Fruit fly (Drosophila melanogaster) whole organism, prepupa: ENCODE data around the gene CG14545.

Experiments
- CG10631 ChIP-seq: fragments of 200-800 bp; sonication (Bioruptor generic); optimal IDR thresholded peaks from 2 replicates; lab custom pipeline; 2016; ENCODE audit warnings: missing biosample characterization, missing genetic modification characterization
- CG10669 ChIP-seq: fragments of 200-800 bp; sonication (Bioruptor generic); optimal IDR thresholded peaks from 3 replicates; lab custom pipeline; 2018; ENCODE audit warnings: missing biosample characterization, mild to moderate bottlenecking, missing genetic modification characterization, moderate library complexity
- CG11294 ChIP-seq: fragments of 200-800 bp; sonication (Bioruptor generic); IDR thresholded peaks from 2 replicates; pipeline ENCODE4 v1.3.6; 2022; ENCODE audit warnings: missing biosample characterization, missing genetic modification characterization
- CG11762 ChIP-seq: fragments of 200-800 bp; sonication (Bioruptor generic); optimal IDR thresholded peaks from 3 replicates; lab custom pipeline; 2016; ENCODE audit warnings: missing biosample characterization, missing genetic modification characterization; ENCODE audit not compliant: insufficient read depth
- CG11902 ChIP-seq: fragments of 200-800 bp; sonication (Bioruptor generic); optimal IDR thresholded peaks from 3 replicates; lab custom pipeline; 2016; ENCODE audit warnings: missing biosample characterization, missing genetic modification characterization
- CG15336 ChIP-seq: fragments of 200-800 bp; sonication (Bioruptor generic); IDR thresholded peaks from 2 replicates; pipeline ENCODE4 v1.3.6; 2022; ENCODE audit warnings: missing biosample characterization, missing genetic modification characterization
- CG1621 ChIP-seq: fragments of 200-800 bp; sonication (Bioruptor generic); optimal IDR thresholded peaks from 3 replicates; lab custom pipeline; 2018; ENCODE audit warnings: missing biosample characterization, mild to moderate bottlenecking, missing genetic modification characterization
- CG16779 ChIP-seq: fragments of 200-800 bp; sonication (Bioruptor generic); optimal IDR thresholded peaks from 3 replicates; lab custom pipeline; 2017; ENCODE audit warnings: missing biosample characterization, mild to moderate bottlenecking, missing genetic modification characterization
- CG3032 ChIP-seq: fragments of 200-800 bp; optimal IDR thresholded peaks from 2 replicates; lab custom pipeline; 2019; ENCODE audit warnings: missing biosample characterization, mild to moderate bottlenecking, missing genetic modification characterization, moderate library complexity
- CG31627 ChIP-seq: fragments of 200-800 bp; sonication (Bioruptor generic); optimal IDR thresholded peaks from 3 replicates; lab custom pipeline; 2016; ENCODE audit warnings: missing biosample characterization, missing genetic modification characterization
- CG32006 ChIP-seq: fragments of 200-800 bp; sonication (Bioruptor generic); optimal IDR thresholded peaks from 3 replicates; lab custom pipeline; 2017; ENCODE audit warnings: missing biosample characterization, mild to moderate bottlenecking, missing genetic modification characterization
- CG34406 ChIP-seq: fragments of 200-800 bp; sonication (Bioruptor generic); optimal IDR thresholded peaks from 3 replicates; lab custom pipeline; 2016; ENCODE audit warnings: missing biosample characterization, missing genetic modification characterization
- CG3919 ChIP-seq: fragments of 200-800 bp; sonication (Bioruptor generic); optimal IDR thresholded peaks from 3 replicates; lab custom pipeline; 2016; ENCODE audit warnings: missing biosample characterization, missing genetic modification characterization
- CG6276 ChIP-seq: fragments of 200-800 bp; sonication (Bioruptor generic); optimal IDR thresholded peaks from 2 replicates; lab custom pipeline; 2017; ENCODE audit warnings: missing biosample characterization, mild to moderate bottlenecking, missing genetic modification characterization
- CG6792 ChIP-seq: fragments of 200-800 bp; sonication (Bioruptor generic); optimal IDR thresholded peaks from 3 replicates; lab custom pipeline; 2016; ENCODE audit warnings: missing biosample characterization, missing genetic modification characterization
- CG6808 ChIP-seq: fragments of 200-800 bp; sonication (Bioruptor generic); optimal IDR thresholded peaks from 3 replicates; lab custom pipeline; 2017; ENCODE audit warnings: missing biosample characterization, missing genetic modification characterization, mild to moderate bottlenecking, moderate library complexity, missing genetic modification reagents
- CG6854 ChIP-seq: fragments of 200-800 bp; sonication (Bioruptor generic); optimal IDR thresholded peaks from 2 replicates; lab custom pipeline; 2017; ENCODE audit warnings: missing biosample characterization, mild to moderate bottlenecking, missing genetic modification characterization
- CG8119 ChIP-seq: fragments of 200-800 bp; sonication (Bioruptor generic); IDR thresholded peaks from 3 replicates; pipeline ENCODE4 v1.3.6; 2022; ENCODE audit warnings: missing biosample characterization, missing genetic modification characterization
- CG9139 ChIP-seq: fragments of 200-800 bp; sonication (Bioruptor generic); optimal IDR thresholded peaks from 3 replicates; lab custom pipeline; 2017; ENCODE audit warnings: missing biosample characterization, mild to moderate bottlenecking, missing genetic modification characterization
- Eip78C ChIP-seq: fragments of 200-800 bp; sonication (Bioruptor generic); peaks from one replicate; lab custom pipeline; 2016; ENCODE audit warnings: missing biosample characterization, missing genetic modification characterization
- Eip93F ChIP-seq: fragments of 200-800 bp; sonication (Bioruptor generic); optimal IDR thresholded peaks from 2 replicates; lab custom pipeline; 2016; ENCODE audit warnings: missing biosample characterization, mild to moderate bottlenecking, missing genetic modification characterization
- Ets21C ChIP-seq: fragments of 200-800 bp; sonication (Bioruptor generic); optimal IDR thresholded peaks from 3 replicates; lab custom pipeline; 2016; ENCODE audit warnings: missing biosample characterization, missing genetic modification characterization
- Ets96B ChIP-seq: fragments of 200-800 bp; optimal IDR thresholded peaks from 2 replicates; lab custom pipeline; 2019; ENCODE audit warnings: missing biosample characterization, mild to moderate bottlenecking, missing genetic modification characterization, moderate library complexity
- Hr38 ChIP-seq: sonication (Bioruptor generic); optimal IDR thresholded peaks from 2 replicates; lab custom pipeline; 2016; ENCODE audit warnings: missing biosample characterization, missing genetic modification characterization
- Hr4 ChIP-seq: fragments of 200-800 bp; sonication (Bioruptor generic); optimal IDR thresholded peaks from 3 replicates; lab custom pipeline; 2016; ENCODE audit warnings: missing biosample characterization, missing genetic modification characterization
- Lpt ChIP-seq: fragments of 200-800 bp; sonication (Bioruptor generic); optimal IDR thresholded peaks from 3 replicates; lab custom pipeline; 2016; ENCODE audit warnings: missing biosample characterization, missing genetic modification characterization
- Met ChIP-seq: fragments of 200-800 bp; sonication (Bioruptor generic); optimal IDR thresholded peaks from 3 replicates; lab custom pipeline; 2016; ENCODE audit warnings: missing biosample characterization, missing genetic modification characterization
- OdsH ChIP-seq: fragments of 200-800 bp; sonication (Bioruptor generic); optimal IDR thresholded peaks from 3 replicates; lab custom pipeline; 2016; ENCODE audit warnings: missing biosample characterization, missing genetic modification characterization
- Sox102F ChIP-seq: fragments of 200-800 bp; sonication (Bioruptor generic); optimal IDR thresholded peaks from 2 replicates; lab custom pipeline; 2016; ENCODE audit warnings: missing biosample characterization, mild to moderate bottlenecking, missing genetic modification characterization
- Sox15 ChIP-seq: fragments of 200-800 bp; sonication (Bioruptor generic); optimal IDR thresholded peaks from 3 replicates; lab custom pipeline; 2016; ENCODE audit warnings: missing biosample characterization, missing genetic modification characterization
- achi ChIP-seq: fragments of 200-800 bp; sonication (Bioruptor generic); optimal IDR thresholded peaks from 3 replicates; lab custom pipeline; 2016; ENCODE audit warnings: missing biosample characterization, missing genetic modification characterization
- cyc ChIP-seq: fragments of 200-800 bp; sonication (Bioruptor generic); optimal IDR thresholded peaks from 3 replicates; lab custom pipeline; 2016; ENCODE audit warnings: missing biosample characterization, missing genetic modification characterization
- dsx ChIP-seq: fragments of 200-800 bp; optimal IDR thresholded peaks from 3 replicates; lab custom pipeline; 2019; ENCODE audit warnings: missing biosample characterization, mild to moderate bottlenecking, missing genetic modification characterization, moderate library complexity; ENCODE audit not compliant: poor library complexity, severe bottlenecking
- eg ChIP-seq: fragments of 200-800 bp; sonication (Bioruptor generic); IDR thresholded peaks from 3 replicates; pipeline ENCODE4 v1.3.6; 2022; ENCODE audit warnings: missing biosample characterization, missing genetic modification characterization
- fd59A ChIP-seq: fragments of 200-800 bp; sonication (Bioruptor generic); optimal IDR thresholded peaks from 2 replicates; lab custom pipeline; 2017; ENCODE audit warnings: missing biosample characterization, mild to moderate bottlenecking, missing genetic modification characterization, missing genetic modification reagents
- fkh ChIP-seq: fragments of 200-800 bp; sonication (Bioruptor generic); optimal IDR thresholded peaks from 3 replicates; lab custom pipeline; 2017; ENCODE audit warnings: missing biosample characterization, mild to moderate bottlenecking, missing genetic modification characterization, moderate library complexity
- lz ChIP-seq: fragments of 200-800 bp; sonication (Bioruptor generic); optimal IDR thresholded peaks from 3 replicates; lab custom pipeline; 2016; ENCODE audit warnings: missing biosample characterization, missing genetic modification characterization
- net ChIP-seq: fragments of 200-800 bp; sonication (Bioruptor generic); optimal IDR thresholded peaks from 3 replicates; lab custom pipeline; 2016; ENCODE audit warnings: missing biosample characterization, missing genetic modification characterization
- pdm3 ChIP-seq: fragments of 200-800 bp; sonication (Bioruptor generic); optimal IDR thresholded peaks from 3 replicates; lab custom pipeline; 2016; ENCODE audit warnings: missing biosample characterization, missing genetic modification characterization
- salr ChIP-seq, 2 experiments: fragments of 200-800 bp; sonication (Bioruptor generic); optimal IDR thresholded peaks; 3 replicates each; lab custom pipeline; 2016 to 2018; ENCODE audit warnings: missing biosample characterization in 2 of 2, missing genetic modification characterization in 2 of 2, mild to moderate bottlenecking in 1 of 2
- ss ChIP-seq, 2 experiments: fragments of 200-800 bp; sonication (Bioruptor generic); optimal IDR thresholded peaks; 2 replicates in 1 of 2; 3 replicates in 1 of 2; lab custom pipeline; 2017 to 2018; ENCODE audit warnings: mild to moderate bottlenecking in 2 of 2, missing biosample characterization in 2 of 2, missing genetic modification characterization in 2 of 2, moderate library complexity in 1 of 2
- svp ChIP-seq: fragments of 200-800 bp; sonication (Bioruptor generic); peaks from one replicate; lab custom pipeline; 2016; ENCODE audit warnings: missing biosample characterization, missing genetic modification characterization
- topi ChIP-seq: fragments of 200-800 bp; sonication (Bioruptor generic); optimal IDR thresholded peaks from 3 replicates; lab custom pipeline; 2016; ENCODE audit warnings: missing biosample characterization, missing genetic modification characterization
- vri ChIP-seq: fragments of 200-800 bp; sonication (Bioruptor generic); optimal IDR thresholded peaks from 3 replicates; lab custom pipeline; 2016; ENCODE audit warnings: missing biosample characterization, mild to moderate bottlenecking, missing genetic modification characterization

The CG14545 gene

DNA sequence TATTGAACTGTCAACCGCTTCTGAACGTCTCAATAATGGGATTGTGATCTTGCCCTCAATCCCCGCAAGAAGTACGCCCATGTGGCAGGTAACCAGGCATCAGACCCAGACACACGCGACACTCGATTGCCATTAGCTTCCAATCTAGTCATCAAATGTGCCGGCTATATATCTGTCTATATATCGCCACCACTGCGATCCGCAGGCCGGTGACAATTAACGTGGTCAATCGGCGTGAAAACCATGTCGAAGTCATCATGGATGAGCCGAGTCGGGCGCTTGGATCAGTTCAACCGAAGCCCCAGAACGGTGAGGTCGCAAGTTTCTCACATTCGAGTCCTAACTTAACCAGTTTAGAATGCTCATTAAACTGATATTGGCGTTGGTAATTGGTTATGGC, 44.4 kb upstream of the CG14545 start, which contains the start of gene Sodq:
TSS of gene Sodq (plus strand) at position 301 of the 400 bp plus-strand sequence.
- TF ChIP-seq lz (GFP tag; lab: Kevin White, UChicago) (no peak), Eip78C (GFP tag; lab: Kevin White, UChicago) (no peak), Lpt (GFP tag; lab: Kevin White, UChicago) (no peak), pdm3 (GFP tag; lab: Kevin White, UChicago) (no peak), CG6792 (GFP tag; lab: Kevin White, UChicago) (no peak), net (no peak), CG32006 (no peak), CG6276 (no peak), CG16779 (tag; lab: Kevin White, UChicago) (no peak), Sox102F (no peak), CG34406 (no peak), CG1621 (tag; lab: Kevin White, UChicago) (no peak), CG6808 (GFP tag; lab: Kevin White, UChicago) (no peak), dsx (GFP tag; lab: Kevin White, UChicago) (no peak), Sox15 (GFP tag; lab: Kevin White, UChicago) (no peak), CG10631 (GFP tag; lab: Kevin White, UChicago) (no peak), eg (GFP tag; lab: Robert Waterston, UW) (no peak)

DNA sequence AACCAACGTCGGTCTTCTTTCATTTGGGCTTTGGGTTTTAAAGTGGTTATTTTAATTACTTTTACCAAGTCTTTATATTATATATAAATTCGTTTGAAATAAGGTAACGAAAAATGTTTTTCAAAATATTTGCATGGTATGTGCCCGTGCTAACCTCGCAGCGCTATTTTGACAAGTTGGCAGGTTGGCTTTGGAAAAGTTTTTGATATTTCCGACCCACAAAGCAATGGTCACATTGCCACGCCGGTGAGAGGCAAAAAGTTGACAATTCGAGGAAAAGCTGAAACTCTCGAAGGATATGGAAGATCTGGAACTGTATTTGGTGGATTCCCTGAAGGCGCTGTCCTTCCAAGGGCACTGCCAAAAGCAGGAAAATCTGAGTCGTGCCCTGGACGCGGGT, 42.2 kb upstream of the CG14545 start, which contains the start of gene CG5913:
TSS of gene CG5913 (plus strand) at position 224 of the 400 bp plus-strand sequence.
- TF ChIP-seq Met (GFP tag; lab: Kevin White, UChicago) (no peak), Ets21C (GFP tag; lab: Kevin White, UChicago) (no peak), pdm3 (GFP tag; lab: Kevin White, UChicago) (no peak), Ets96B (no peak), salr (GFP tag; optimal IDR thresholded peaks at IDR 0.05; lab: Kevin White, UChicago) (no peak)

DNA sequence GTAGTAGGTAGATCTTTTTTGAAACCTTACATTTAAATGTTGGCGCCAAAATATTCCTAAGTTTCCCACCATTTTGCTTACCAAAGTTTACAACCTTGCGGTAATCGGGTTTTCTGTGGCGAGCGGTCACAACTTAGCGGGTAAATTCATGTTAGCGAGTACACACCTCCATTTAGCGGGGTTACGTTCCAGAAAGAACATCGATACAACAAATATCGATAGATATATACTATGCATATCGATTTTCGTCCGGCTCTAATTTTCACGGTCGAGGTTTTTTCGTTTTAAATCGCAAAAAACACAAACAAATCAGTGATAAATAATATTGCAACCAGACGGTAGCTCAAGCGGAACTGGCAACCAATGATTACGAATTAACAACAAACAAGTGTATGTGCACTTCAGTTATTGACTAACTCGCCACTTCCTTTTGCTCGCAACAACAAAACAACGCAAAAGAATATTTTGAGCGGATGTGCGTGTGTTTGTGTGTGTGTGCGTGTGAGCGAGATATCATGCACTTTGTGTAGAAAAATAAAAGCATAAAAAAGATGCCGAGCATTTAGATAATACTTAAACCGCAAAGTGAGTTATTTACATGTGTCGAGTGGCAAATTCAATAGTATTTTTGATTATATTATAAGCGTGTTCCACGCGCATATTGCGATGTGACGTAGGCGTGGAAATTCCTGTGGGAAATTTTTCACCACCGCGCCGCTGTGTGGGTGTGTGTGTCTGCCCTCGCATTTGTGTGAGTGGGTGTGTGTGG, 37.4 kb upstream of the CG14545 start, which contains the start of gene Lnk:
TSS of gene Lnk (plus strand) at position 236 of the 769 bp plus-strand sequence.
- no peak for TF ChIP-seq CG11762 (GFP tag; lab: Kevin White, UChicago)
- no peak for TF ChIP-seq Sox15 (GFP tag; lab: Kevin White, UChicago)
- TF ChIP-seq salr (GFP tag; optimal IDR thresholded peaks at IDR 0.05; lab: Kevin White, UChicago): no peak
- TF ChIP-seq cyc (GFP tag; lab: Kevin White, UChicago): no peak
- TF ChIP-seq fd59A (GFP tag; lab: Kevin White, UChicago): no peak
- no peak for TF ChIP-seq svp (GFP tag; lab: Kevin White, UChicago)
- no peak for TF ChIP-seq CG11902 (GFP tag; lab: Kevin White, UChicago)
- TF ChIP-seq CG8119 (GFP tag; lab: Robert Waterston, UW): peak; percentile 55; the same call in 1 of the 3 replicates
- no peak for TF ChIP-seq achi (GFP tag; lab: Kevin White, UChicago)
- TF ChIP-seq CG9139: peak; percentile 54
- TF ChIP-seq CG6854 (GFP tag; lab: Kevin White, UChicago): peak; percentile 76
- TF ChIP-seq CG3032 (tag; lab: Kevin White, UChicago): peak; percentile 8
- TF ChIP-seq CG11294 (GFP tag; lab: Robert Waterston, UW): no peak
- 0 out of 3 replicates have a peak, but pooled peaks have one; percentile 30 for TF ChIP-seq eg (GFP tag; lab: Robert Waterston, UW)
- no peak for TF ChIP-seq Sox102F
- no peak for TF ChIP-seq CG6276
- no peak for TF ChIP-seq Ets96B
- TF ChIP-seq Eip93F (GFP tag; lab: Kevin White, UChicago): no peak
- no peak for TF ChIP-seq Lpt (GFP tag; lab: Kevin White, UChicago)
- no peak for TF ChIP-seq ss (GFP tag; optimal IDR thresholded peaks at IDR 0.05; lab: Kevin White, UChicago)
- no peak for TF ChIP-seq CG31627 (GFP tag; lab: Kevin White, UChicago)
- TF ChIP-seq vri (GFP tag; lab: Kevin White, UChicago): peak; percentile 72
- no peak for TF ChIP-seq OdsH (GFP tag; lab: Kevin White, UChicago)
- TF ChIP-seq CG1621 (tag; lab: Kevin White, UChicago): no peak
- TF ChIP-seq Eip78C (GFP tag; lab: Kevin White, UChicago): peak; percentile 78
- TF ChIP-seq CG34406: no peak
- peak; percentile 56 for TF ChIP-seq dsx (GFP tag; lab: Kevin White, UChicago)
- TF ChIP-seq Hr4 (GFP tag; lab: Kevin White, UChicago): no peak
- no peak for TF ChIP-seq CG3919 (GFP tag; lab: Kevin White, UChicago)
- TF ChIP-seq pdm3 (GFP tag; lab: Kevin White, UChicago): no peak
- TF ChIP-seq topi (GFP tag; lab: Kevin White, UChicago): peak; percentile 6
- TF ChIP-seq CG15336: peak; percentile 51
- no peak for TF ChIP-seq CG32006
- no peak for TF ChIP-seq CG10669 (GFP tag; lab: Kevin White, UChicago)
- TF ChIP-seq net: no peak
- TF ChIP-seq Hr38: no peak
- no peak for TF ChIP-seq fkh (GFP tag; lab: Kevin White, UChicago)
- peak; percentile 69 for TF ChIP-seq CG6808 (GFP tag; lab: Kevin White, UChicago)
